Worm (Caenorhabditis elegans) whole organism, L4 larva: Measurements from ENCODE around the gene scl-6.

ENCODE experiments used
- ZK546.5 ChIP-seq, 2 experiments: sonication (generic microtip); optimal IDR thresholded peaks; 2 replicates each; lab custom pipeline; 2017; ENCODE audit warnings: missing biosample characterization in 2 of 2, missing genetic modification characterization in 2 of 2
- aly-2 ChIP-seq: sonication (generic microtip); optimal IDR thresholded peaks from 2 replicates; lab custom pipeline; 2018; ENCODE audit warnings: missing biosample characterization, missing genetic modification characterization
- ceh-44 ChIP-seq: fragments of 200-800 bp; sonication (Bioruptor generic); IDR thresholded peaks from 2 replicates; pipeline ENCODE4 v1.3.6; 2022; ENCODE audit warnings: missing genetic modification reagents, missing genetic modification characterization, missing compliant biosample characterization

DNA sequence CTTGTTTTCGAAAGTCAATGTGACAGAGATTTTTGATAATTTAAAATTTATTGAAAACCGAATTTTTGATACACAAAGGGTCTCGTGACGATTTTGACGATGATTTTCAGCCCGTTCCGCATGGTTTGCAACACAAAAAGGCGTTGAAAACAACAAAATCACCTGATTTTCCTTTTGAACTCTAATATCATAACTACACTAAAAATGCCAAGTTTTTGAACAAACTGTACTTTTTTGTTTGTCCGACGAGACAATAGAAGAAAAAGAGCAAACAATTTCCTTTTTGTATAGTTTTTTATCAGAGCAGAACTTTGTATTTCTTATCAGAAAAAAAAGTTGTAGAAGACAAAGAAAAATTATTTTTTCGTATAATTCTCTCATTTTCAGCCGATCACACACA is 36.4 kb upstream of the scl-6 start:
- no peak for TF ChIP-seq ceh-44
- no peak for TF ChIP-seq ZK546.5 (tag; optimal IDR thresholded peaks at IDR 0.05; lab: Kevin White, UChicago)
- TF ChIP-seq aly-2 (tag; lab: Kevin White, UChicago), result no peak
